Fruit fly (Drosophila melanogaster) whole organism, embryonic: ENCODE measurements around the gene msps.
A peak's percentile ranks its signal among the peaks of the same experiment; 100 is the strongest.

Experiments
- Bgb ChIP-seq: fragments of 200-800 bp; sonication (Bioruptor generic); IDR thresholded peaks from 2 replicates; pipeline ENCODE4 v1.3.6; 2022; ENCODE audit warnings: missing biosample characterization, missing genetic modification characterization; ENCODE audit not compliant: partially characterized antibody
- CG10321 ChIP-seq: fragments of 200-800 bp; sonication (Bioruptor generic); IDR thresholded peaks from 2 replicates; pipeline ENCODE4 v1.3.6; 2022; ENCODE audit warnings: missing biosample characterization, missing genetic modification characterization
- CG13296 ChIP-seq: fragments of 200-800 bp; sonication (Bioruptor generic); optimal IDR thresholded peaks from 3 replicates; lab custom pipeline; 2018; ENCODE audit warnings: missing biosample characterization, mild to moderate bottlenecking, missing genetic modification characterization
- CG14667 ChIP-seq: fragments of 200-800 bp; sonication (Bioruptor generic); IDR thresholded peaks from 2 replicates; pipeline ENCODE4 v1.3.6; 2022; ENCODE audit warnings: missing biosample characterization, missing genetic modification characterization
- CG1602 ChIP-seq: fragments of 200-800 bp; sonication (Bioruptor generic); optimal IDR thresholded peaks from 3 replicates; lab custom pipeline; 2016; ENCODE audit warnings: missing biosample characterization, missing genetic modification characterization
- CG16813 ChIP-seq: fragments of 200-800 bp; sonication (Bioruptor generic); IDR thresholded peaks from 3 replicates; pipeline ENCODE4 v1.3.6; 2022; ENCODE audit warnings: missing biosample characterization, missing genetic modification characterization; ENCODE audit not compliant: partially characterized antibody
- CG17385 ChIP-seq: fragments of 200-800 bp; sonication (Bioruptor generic); optimal IDR thresholded peaks from 3 replicates; lab custom pipeline; 2018; ENCODE audit warnings: missing biosample characterization, mild to moderate bottlenecking, missing genetic modification characterization
- CG17912 ChIP-seq: fragments of 200-800 bp; sonication (Bioruptor generic); optimal IDR thresholded peaks from 2 replicates; lab custom pipeline; 2018; ENCODE audit warnings: missing biosample characterization, mild to moderate bottlenecking, missing genetic modification characterization
- CG1792 ChIP-seq: fragments of 200-800 bp; sonication (Bioruptor generic); optimal IDR thresholded peaks from 2 replicates; lab custom pipeline; 2016; ENCODE audit warnings: missing biosample characterization, missing genetic modification characterization
- CG2129 ChIP-seq: fragments of 200-800 bp; sonication (Bioruptor generic); IDR thresholded peaks from 2 replicates; pipeline ENCODE4 v1.3.6; 2022; ENCODE audit warnings: missing biosample characterization, missing genetic modification characterization; ENCODE audit not compliant: partially characterized antibody
- CG2202 ChIP-seq: fragments of 200-800 bp; sonication (Bioruptor generic); optimal IDR thresholded peaks from 2 replicates; lab custom pipeline; 2018; ENCODE audit warnings: missing biosample characterization, mild to moderate bottlenecking, missing genetic modification characterization
- CG2678 ChIP-seq: fragments of 200-800 bp; sonication (Bioruptor generic); optimal IDR thresholded peaks from 3 replicates; lab custom pipeline; 2019; ENCODE audit warnings: missing biosample characterization, mild to moderate bottlenecking, missing genetic modification characterization, moderate library complexity
- CG31388 ChIP-seq: fragments of 200-800 bp; sonication (Bioruptor generic); optimal IDR thresholded peaks from 2 replicates; lab custom pipeline; 2016; ENCODE audit warnings: missing biosample characterization, missing genetic modification characterization
- CG8478 ChIP-seq: fragments of >200 bp; optimal IDR thresholded peaks from 2 replicates; lab custom pipeline; 2018
- CG9876 ChIP-seq: fragments of 200-800 bp; sonication (Bioruptor generic); optimal IDR thresholded peaks from 2 replicates; lab custom pipeline; 2016; ENCODE audit warnings: missing biosample characterization, missing genetic modification characterization
- CrebB ChIP-seq: fragments of 200-800 bp; sonication (Bioruptor generic); optimal IDR thresholded peaks from 3 replicates; lab custom pipeline; 2018; ENCODE audit warnings: missing biosample characterization, mild to moderate bottlenecking, missing genetic modification characterization
- Dad ChIP-seq: fragments of 200-800 bp; sonication (Bioruptor generic); optimal IDR thresholded peaks from 3 replicates; lab custom pipeline; 2016; ENCODE audit warnings: missing biosample characterization, missing genetic modification characterization
- Dbx ChIP-seq: fragments of 200-800 bp; sonication (Bioruptor generic); IDR thresholded peaks from 3 replicates; pipeline ENCODE4 v1.3.6; 2022; ENCODE audit warnings: missing biosample characterization, missing genetic modification characterization
- Hand ChIP-seq: fragments of 200-800 bp; sonication (Bioruptor generic); optimal IDR thresholded peaks from 2 replicates; lab custom pipeline; 2017; ENCODE audit warnings: mild to moderate bottlenecking, missing biosample characterization, missing genetic modification reagents, missing genetic modification characterization
- Hmr ChIP-seq: fragments of 200-800 bp; sonication (Bioruptor generic); optimal IDR thresholded peaks from 3 replicates; lab custom pipeline; 2017; ENCODE audit warnings: mild to moderate bottlenecking, missing biosample characterization, missing genetic modification reagents, missing genetic modification characterization
- Kr ChIP-seq: fragments of 200-800 bp; sonication (Bioruptor generic); optimal IDR thresholded peaks from 2 replicates; lab custom pipeline; 2017; ENCODE audit warnings: missing biosample characterization, mild to moderate bottlenecking, missing genetic modification characterization
- Lhr ChIP-seq: fragments of 200-800 bp; sonication (Bioruptor generic); optimal IDR thresholded peaks from 3 replicates; lab custom pipeline; 2017; ENCODE audit warnings: mild to moderate bottlenecking, missing biosample characterization, missing genetic modification reagents, missing genetic modification characterization
- Mad ChIP-seq: fragments of 200-800 bp; sonication (Bioruptor generic); optimal IDR thresholded peaks from 2 replicates; lab custom pipeline; 2016; ENCODE audit warnings: missing biosample characterization, missing genetic modification characterization
- Optix ChIP-seq: fragments of 200-800 bp; sonication (Bioruptor generic); IDR thresholded peaks from 3 replicates; pipeline ENCODE4 v1.3.6; 2022; ENCODE audit warnings: missing biosample characterization, missing genetic modification characterization
- Poxn ChIP-seq: fragments of 200-800 bp; sonication (Bioruptor generic); IDR thresholded peaks from 2 replicates; pipeline ENCODE4 v1.3.6; 2022; ENCODE audit warnings: missing biosample characterization, missing genetic modification characterization
- Scr ChIP-seq: fragments of 200-800 bp; sonication (Bioruptor generic); IDR thresholded peaks from 2 replicates; pipeline ENCODE4 v1.3.6; 2022; ENCODE audit warnings: missing biosample characterization, missing genetic modification characterization; ENCODE audit not compliant: partially characterized antibody
- Ssrp ChIP-seq: fragments of 200-800 bp; sonication (Bioruptor generic); optimal IDR thresholded peaks from 2 replicates; lab custom pipeline; 2018; ENCODE audit warnings: missing biosample characterization, mild to moderate bottlenecking, missing genetic modification characterization, moderate library complexity
- TFAM ChIP-seq: fragments of 200-800 bp; sonication (Bioruptor generic); optimal IDR thresholded peaks from 2 replicates; lab custom pipeline; 2017; ENCODE audit warnings: missing biosample characterization, missing genetic modification characterization, inconsistent platforms
- Trl ChIP-seq, 3 experiments: fragments of >200 bp in 2 of 3; fragments of 200-800 bp in 1 of 3; sonication (Bioruptor generic) in 1 of 3; optimal IDR thresholded peaks; 2 replicates in 1 of 3; 3 replicates in 2 of 3; lab custom pipeline; 2016 to 2017; ENCODE audit warnings: missing biosample characterization in 1 of 3, missing genetic modification characterization in 1 of 3
- caup ChIP-seq: fragments of 200-800 bp; sonication (Bioruptor generic); optimal IDR thresholded peaks from 3 replicates; lab custom pipeline; 2017; ENCODE audit warnings: missing biosample characterization, mild to moderate bottlenecking, missing genetic modification characterization, moderate library complexity; ENCODE audit not compliant: severe bottlenecking
- chinmo ChIP-seq: fragments of 200-800 bp; sonication (Bioruptor generic); IDR thresholded peaks from 4 replicates; pipeline ENCODE4 v1.3.6; 2022; ENCODE audit warnings: missing biosample characterization, missing genetic modification characterization; ENCODE audit not compliant: partially characterized antibody
- ewg ChIP-seq: fragments of 200-800 bp; sonication (Bioruptor generic); optimal IDR thresholded peaks from 3 replicates; lab custom pipeline; 2017; ENCODE audit warnings: mild to moderate bottlenecking, missing biosample characterization, missing genetic modification reagents, missing genetic modification characterization
- gem ChIP-seq: fragments of 200-800 bp; sonication (Bioruptor generic); optimal IDR thresholded peaks from 2 replicates; lab custom pipeline; 2019; ENCODE audit warnings: missing biosample characterization, mild to moderate bottlenecking, missing genetic modification characterization, moderate library complexity
- kni ChIP-seq: fragments of 200-800 bp; sonication (Bioruptor generic); optimal IDR thresholded peaks from 3 replicates; lab custom pipeline; 2017; ENCODE audit warnings: mild to moderate bottlenecking, missing biosample characterization, missing genetic modification reagents, missing genetic modification characterization
- lab ChIP-seq: fragments of 200-800 bp; sonication (Bioruptor generic); optimal IDR thresholded peaks from 3 replicates; lab custom pipeline; 2017; ENCODE audit warnings: missing biosample characterization, missing genetic modification characterization, mild to moderate bottlenecking, moderate library complexity, missing genetic modification reagents
- nau ChIP-seq: fragments of 200-800 bp; sonication (Bioruptor generic); optimal IDR thresholded peaks from 3 replicates; lab custom pipeline; 2017; ENCODE audit warnings: missing biosample characterization, mild to moderate bottlenecking, missing genetic modification characterization, missing genetic modification reagents
- nerfin-2 ChIP-seq: fragments of 200-800 bp; sonication (Bioruptor generic); IDR thresholded peaks from 2 replicates; pipeline ENCODE4 v1.3.6; 2022; ENCODE audit warnings: missing biosample characterization, missing genetic modification characterization; ENCODE audit not compliant: partially characterized antibody
- phol ChIP-seq: fragments of 200-800 bp; sonication (Bioruptor generic); optimal IDR thresholded peaks from 3 replicates; lab custom pipeline; 2018; ENCODE audit warnings: missing biosample characterization, mild to moderate bottlenecking, missing genetic modification characterization, moderate library complexity
- rib ChIP-seq: fragments of 200-800 bp; sonication (Bioruptor generic); IDR thresholded peaks from 2 replicates; pipeline ENCODE4 v1.3.6; 2022; ENCODE audit warnings: missing biosample characterization, missing genetic modification characterization
- salm ChIP-seq: fragments of 200-800 bp; sonication (Bioruptor generic); optimal IDR thresholded peaks from 2 replicates; lab custom pipeline; 2018; ENCODE audit warnings: missing biosample characterization, mild to moderate bottlenecking, missing genetic modification characterization
- sc ChIP-seq, 3 experiments: fragments of >200 bp in 2 of 3; fragments of 200-800 bp in 1 of 3; sonication (Bioruptor generic) in 1 of 3; optimal IDR thresholded peaks; 2 replicates in 2 of 3; 3 replicates in 1 of 3; lab custom pipeline; 2017; ENCODE audit warnings: mild to moderate bottlenecking in 1 of 3, missing biosample characterization in 1 of 3, missing genetic modification characterization in 1 of 3, missing genetic modification reagents in 1 of 3
- seq ChIP-seq: fragments of 200-800 bp; sonication (Bioruptor generic); IDR thresholded peaks from 2 replicates; pipeline ENCODE4 v1.3.6; 2022; ENCODE audit warnings: missing biosample characterization, missing genetic modification characterization
- ssp ChIP-seq: fragments of 200-800 bp; sonication (Bioruptor generic); IDR thresholded peaks from 2 replicates; pipeline ENCODE4 v1.3.6; 2022; ENCODE audit warnings: missing biosample characterization, missing genetic modification characterization
- stc ChIP-seq: fragments of 200-800 bp; sonication (Bioruptor generic); IDR thresholded peaks from 2 replicates; pipeline ENCODE4 v1.3.6; 2022; ENCODE audit warnings: missing biosample characterization, missing genetic modification characterization
- tll ChIP-seq, 2 experiments: fragments of 200-800 bp in 1 of 2; fragments of >200 bp in 1 of 2; sonication (Bioruptor generic) in 1 of 2; optimal IDR thresholded peaks; 2 replicates each; lab custom pipeline; 2017 to 2019; ENCODE audit warnings: missing biosample characterization in 2 of 2, missing genetic modification characterization in 2 of 2, mild to moderate bottlenecking in 1 of 2, moderate library complexity in 1 of 2
- zen2 ChIP-seq: fragments of 200-800 bp; sonication (Bioruptor generic); IDR thresholded peaks from 3 replicates; pipeline ENCODE4 v1.3.6; 2022; ENCODE audit warnings: missing biosample characterization, missing genetic modification characterization; ENCODE audit not compliant: partially characterized antibody
- zfh1 ChIP-seq: fragments of 200-800 bp; sonication (Bioruptor generic); IDR thresholded peaks from 3 replicates; pipeline ENCODE4 v1.3.6; 2022; ENCODE audit warnings: missing biosample characterization, missing genetic modification characterization

The msps gene

dm6 chr3R:16004691-16005474 is 45.7 kb upstream of the msps start (continued):
- peak; percentile 39 for TF ChIP-seq Hmr (GFP tag; lab: Kevin White, UChicago)
- no peak for TF ChIP-seq CG9876 (GFP tag; lab: Kevin White, UChicago)
- no peak for TF ChIP-seq ssp (GFP tag; lab: Robert Waterston, UW)
- TF ChIP-seq seq (GFP tag; lab: Robert Waterston, UW), result no peak
- TF ChIP-seq nau (GFP tag; lab: Kevin White, UChicago), result no peak
- no peak for TF ChIP-seq Lhr (GFP tag; lab: Kevin White, UChicago)
- TF ChIP-seq tll (GFP tag; optimal IDR thresholded peaks at IDR 0.05; lab: Kevin White, UChicago), result no peak
- no peak for TF ChIP-seq zfh1 (GFP tag; lab: Robert Waterston, UW)
- TF ChIP-seq CG1602 (GFP tag; lab: Kevin White, UChicago), result no peak
- peak; percentile 37 for TF ChIP-seq salm (tag; lab: Kevin White, UChicago)
- TF ChIP-seq Hand (GFP tag; lab: Kevin White, UChicago), result peak; percentile 57
- TF ChIP-seq CG2129 (GFP tag; lab: Robert Waterston, UW), result no peak
- no peak for TF ChIP-seq Optix (GFP tag; lab: Robert Waterston, UW)
- TF ChIP-seq Trl (optimal IDR thresholded peaks at IDR 0.05; lab: Kevin White, UChicago), result no peak
- no peak for TF ChIP-seq Trl (GFP tag; optimal IDR thresholded peaks at IDR 0.05; lab: Kevin White, UChicago)
- TF ChIP-seq CG8478 (lab: Kevin White, UChicago), result no peak
- TF ChIP-seq Dad (GFP tag; lab: Kevin White, UChicago), result no peak
- peak; percentile 15 for TF ChIP-seq kni (GFP tag; lab: Kevin White, UChicago)
- TF ChIP-seq Scr (GFP tag; lab: Robert Waterston, UW), result 0 out of 2 replicates have a peak, but pooled peaks have one; percentile 22
- no peak for TF ChIP-seq zen2 (GFP tag; lab: Robert Waterston, UW)
- TF ChIP-seq Mad (GFP tag; lab: Kevin White, UChicago), result no peak
- 0 out of 3 replicates have a peak, but pooled peaks have one; percentile 7 for TF ChIP-seq Dbx (GFP tag; lab: Robert Waterston, UW)
- no peak for TF ChIP-seq TFAM
- TF ChIP-seq nerfin-2 (GFP tag; lab: Robert Waterston, UW), result no peak
- peak; percentile 82 for TF ChIP-seq lab (GFP tag; lab: Kevin White, UChicago)
- TF ChIP-seq rib (GFP tag; lab: Robert Waterston, UW), result 0 out of 2 replicates have a peak, but pooled peaks have one; percentile 34
- TF ChIP-seq caup (GFP tag; lab: Kevin White, UChicago), result peak; percentile 66
- TF ChIP-seq CG17912, result peak; percentile 57
- TF ChIP-seq Poxn (GFP tag; lab: Robert Waterston, UW), result no peak
- no peak for TF ChIP-seq ewg (GFP tag; lab: Kevin White, UChicago)
- no peak for TF ChIP-seq CG14667 (GFP tag; lab: Robert Waterston, UW)
- no peak for TF ChIP-seq CG16813
- TF ChIP-seq sc (optimal IDR thresholded peaks at IDR 0.05; lab: Kevin White, UChicago), result no peak
- no peak for TF ChIP-seq sc (GFP tag; optimal IDR thresholded peaks at IDR 0.05; lab: Kevin White, UChicago)
- TF ChIP-seq Ssrp (tag; lab: Kevin White, UChicago), result no peak
- TF ChIP-seq chinmo (GFP tag; lab: Robert Waterston, UW), result peak; percentile 75; the same call in 2 of the 4 replicates
- peak; percentile 10 for TF ChIP-seq CG17385 (GFP tag; lab: Kevin White, UChicago)
- peak; percentile 32; the same call in 1 of the 2 replicates for TF ChIP-seq Bgb (GFP tag; lab: Robert Waterston, UW)
- no peak for TF ChIP-seq stc (GFP tag; lab: Robert Waterston, UW)
- TF ChIP-seq CrebB (tag; lab: Kevin White, UChicago), result no peak
- TF ChIP-seq CG10321 (GFP tag; lab: Robert Waterston, UW), result no peak
- peak; percentile 2 for TF ChIP-seq gem (tag; lab: Kevin White, UChicago)
- TF ChIP-seq CG1792 (GFP tag; lab: Kevin White, UChicago), result no peak
- TF ChIP-seq CG2202 (tag; lab: Kevin White, UChicago), result no peak
- TF ChIP-seq CG2678 (tag; lab: Kevin White, UChicago), result peak; percentile 62
- peak; percentile 67 for TF ChIP-seq CG13296 (GFP tag; lab: Kevin White, UChicago)
- no peak for TF ChIP-seq CG31388 (GFP tag; lab: Kevin White, UChicago)
- TF ChIP-seq phol, result peak; percentile 6
- no peak for TF ChIP-seq Kr (GFP tag; lab: Kevin White, UChicago)
